Fruit fly (Drosophila melanogaster): ENCODE measurements around the gene Nepl8.
A peak's percentile ranks its signal among the peaks of the same experiment; 100 is the strongest.

The Nepl8 gene

DNA sequence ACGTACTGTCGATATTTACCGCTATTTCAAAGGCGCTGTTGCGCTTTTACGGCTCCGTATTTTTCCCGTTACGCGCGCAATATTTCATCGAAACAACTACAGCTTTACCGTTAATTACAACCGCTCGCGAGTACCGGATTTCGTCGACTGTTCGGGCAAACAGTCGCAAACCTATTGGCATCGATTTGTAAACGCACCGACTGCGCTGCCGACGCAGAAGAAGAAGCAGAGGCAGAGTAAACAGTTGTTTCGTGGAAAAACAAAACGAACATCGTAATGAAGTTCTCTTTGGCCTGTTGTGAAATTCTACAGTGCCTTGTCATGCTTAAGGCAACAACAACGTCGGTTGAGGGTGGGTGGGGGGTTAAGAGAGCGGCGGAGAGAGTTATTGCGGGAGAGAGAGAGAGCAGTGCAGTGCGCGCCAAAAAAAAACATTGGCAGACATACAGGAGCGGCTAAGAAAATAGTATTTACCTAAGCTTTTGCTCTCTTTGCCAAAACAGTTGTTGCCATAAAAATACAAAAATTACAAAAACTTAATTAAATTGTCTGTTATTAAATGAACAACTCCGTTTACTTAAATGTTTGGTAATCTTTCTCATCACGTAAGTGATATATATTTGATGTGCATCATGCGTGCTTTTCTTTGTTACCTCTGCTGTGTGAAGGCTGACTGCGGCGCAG is 44.9 kb downstream of the Nepl8 start, which contains the start of gene CG5953 (continued):
- TF ChIP-seq so (GFP tag; IDR thresholded peaks at IDR 0.05) (peak; percentile 96), CG7745 (tag; optimal IDR thresholded peaks at IDR 0.05) (peak; percentile 77), CG17328 (GFP tag; IDR thresholded peaks at IDR 0.05) (peak; percentile 97), ap (GFP tag; IDR thresholded peaks at IDR 0.05) (peak; percentile 96), Xrp1 (GFP tag; IDR thresholded peaks at IDR 0.05) (peak; percentile 98), CG8765 (GFP tag; IDR thresholded peaks at IDR 0.05) (peak; percentile 91), Nf-YC (tag; optimal IDR thresholded peaks at IDR 0.05) (peak; percentile 88), CG1832 (GFP tag; optimal IDR thresholded peaks at IDR 0.05) (no peak), vvl (GFP tag; IDR thresholded peaks at IDR 0.05) (peak; percentile 98), CG1024 (GFP tag; IDR thresholded peaks at IDR 0.05) (peak; percentile 89), Usf (GFP tag; optimal IDR thresholded peaks at IDR 0.05) (peak; percentile 92), CG15011 (GFP tag; optimal IDR thresholded peaks at IDR 0.05) (peak; percentile 96), CG8281 (tag; optimal IDR thresholded peaks at IDR 0.05) (peak; percentile 89), PHDP (tag; optimal IDR thresholded peaks at IDR 0.05) (peak; percentile 98), run (tag; optimal IDR thresholded peaks at IDR 0.05) (peak; percentile 95), CG11247 (GFP tag; IDR thresholded peaks at IDR 0.05) (peak; percentile 94), fd3F (GFP tag; optimal IDR thresholded peaks at IDR 0.05) (peak; percentile 92), zfh1 (GFP tag; IDR thresholded peaks at IDR 0.05) (peak; percentile 96), Hr51 (GFP tag; optimal IDR thresholded peaks at IDR 0.05) (peak; percentile 92 to 98), CG9727 (GFP tag; optimal IDR thresholded peaks at IDR 0.05) (peak; percentile 97), CG12769 (tag; optimal IDR thresholded peaks at IDR 0.05) (peak; percentile 91), CG16813 (GFP tag; IDR thresholded peaks at IDR 0.05; ENCODE audit: partially characterized antibody) (peak; percentile 33; the same call in 1 of the 3 replicates), YL-1 (GFP tag; optimal IDR thresholded peaks at IDR 0.05) (peak; percentile 82), Taf1 (GFP tag; IDR thresholded peaks at IDR 0.05) (peak; percentile 91), slbo (GFP tag; IDR thresholded peaks at IDR 0.05) (peak; percentile 96), trem (tag; optimal IDR thresholded peaks at IDR 0.05) (peak; percentile 95), CG13123 (GFP tag; optimal IDR thresholded peaks at IDR 0.05) (peak; percentile 85), CG3847 (GFP tag; IDR thresholded peaks at IDR 0.05) (peak; percentile 96), nom (GFP tag; optimal IDR thresholded peaks at IDR 0.05) (peak; percentile 94), CG17361 (GFP tag; IDR thresholded peaks at IDR 0.05) (peak; percentile 94), Drgx (GFP tag; IDR thresholded peaks at IDR 0.05) (peak; percentile 98), wor (GFP tag; IDR thresholded peaks at IDR 0.05) (peak; percentile 95), CG7372 (GFP tag; IDR thresholded peaks at IDR 0.05) (peak; percentile 95), CG7839 (tag; optimal IDR thresholded peaks at IDR 0.05) (peak; percentile 98), NK7.1 (GFP tag; optimal IDR thresholded peaks at IDR 0.05) (peak; percentile 93), tna (GFP tag; IDR thresholded peaks at IDR 0.05; ENCODE audit: partially characterized antibody) (peak; percentile 57; the same call in 1 of the 2 replicates), hth (optimal IDR thresholded peaks at IDR 0.05) (no peak), pb (GFP tag; optimal IDR thresholded peaks at IDR 0.05) (peak; percentile 81), Vsx1 (GFP tag; optimal IDR thresholded peaks at IDR 0.05) (peak; percentile 90), BEAF-32 (GFP tag; optimal IDR thresholded peaks at IDR 0.05) (no peak), lmd (GFP tag; IDR thresholded peaks at IDR 0.05) (peak; percentile 98), Awh (GFP tag; IDR thresholded peaks at IDR 0.05) (peak; percentile 96), Side (GFP tag; optimal IDR thresholded peaks at IDR 0.05) (peak; percentile 96), sens-2 (GFP tag; IDR thresholded peaks at IDR 0.05) (peak; percentile 93), ro (GFP tag; IDR thresholded peaks at IDR 0.05) (peak; percentile 90), CG4854 (GFP tag; optimal IDR thresholded peaks at IDR 0.05) (peak; percentile 87), toy (GFP tag; IDR thresholded peaks at IDR 0.05) (peak; percentile 70; the same call in 1 of the 2 replicates), tio (GFP tag; optimal IDR thresholded peaks at IDR 0.05) (peak; percentile 91), CG7271 (tag; optimal IDR thresholded peaks at IDR 0.05) (peak; percentile 88), fd96Cb (tag; optimal IDR thresholded peaks at IDR 0.05) (peak; percentile 97)

Data from whole organism, embryonic.